Worm (Caenorhabditis elegans) whole organism, mixed stage, embryonic: ENCODE measurements around the gene smc-5.

Experiments used
- blmp-1 ChIP-seq: fragments of 150-350 bp; optimal IDR thresholded peaks from 2 replicates; lab custom pipeline; 2014; ENCODE audit warnings: missing biosample characterization, missing genetic modification characterization
- ceh-39 ChIP-seq: fragments of 150-350 bp; optimal IDR thresholded peaks from 2 replicates; lab custom pipeline; 2014; ENCODE audit warnings: missing biosample characterization, missing genetic modification characterization
- ceh-43 ChIP-seq: fragments of 200-800 bp; sonication (Bioruptor generic); optimal IDR thresholded peaks from 2 replicates; lab custom pipeline; 2018; ENCODE audit warnings: mild to moderate bottlenecking, missing genetic modification characterization, moderate library complexity, missing compliant biosample characterization
- ces-1 ChIP-seq: fragments of 150-350 bp; optimal IDR thresholded peaks from 2 replicates; lab custom pipeline; 2014; ENCODE audit warnings: missing biosample characterization, missing genetic modification reagents, missing genetic modification characterization
- elt-3 ChIP-seq: fragments of 150-350 bp; optimal IDR thresholded peaks from 2 replicates; lab custom pipeline; 2014; ENCODE audit warnings: missing biosample characterization, missing genetic modification characterization
- hlh-1 ChIP-seq: fragments of 150-350 bp; optimal IDR thresholded peaks from 2 replicates; lab custom pipeline; 2014; ENCODE audit warnings: missing biosample characterization, missing genetic modification reagents, missing genetic modification characterization
- lin-13 ChIP-seq: fragments of 150-350 bp; optimal IDR thresholded peaks from 2 replicates; lab custom pipeline; 2014; ENCODE audit warnings: missing biosample characterization, missing genetic modification characterization
- lsy-2 ChIP-seq: fragments of 150-350 bp; optimal IDR thresholded peaks from 2 replicates; lab custom pipeline; 2014; ENCODE audit warnings: missing biosample characterization, missing genetic modification characterization
- mab-5 ChIP-seq: fragments of 150-350 bp; optimal IDR thresholded peaks from 2 replicates; lab custom pipeline; 2014; ENCODE audit warnings: missing biosample characterization, missing genetic modification characterization
- nhr-237 ChIP-seq: fragments of 150-350 bp; optimal IDR thresholded peaks from 2 replicates; lab custom pipeline; 2014; ENCODE audit warnings: missing biosample characterization, missing genetic modification characterization
- nhr-76 ChIP-seq: sonication (generic microtip); optimal IDR thresholded peaks from 2 replicates; lab custom pipeline; 2017; ENCODE audit warnings: missing biosample characterization, missing genetic modification characterization
- pha-4 ChIP-seq: fragments of 150-350 bp; optimal IDR thresholded peaks from 2 replicates; lab custom pipeline; 2018; ENCODE audit warnings: missing biosample characterization, missing genetic modification reagents, missing genetic modification characterization
- snpc-4 ChIP-seq: fragments of 150-350 bp; optimal IDR thresholded peaks from 2 replicates; lab custom pipeline; 2014; ENCODE audit warnings: missing biosample characterization, missing genetic modification characterization
- sptf-1 ChIP-seq: sonication (generic microtip); optimal IDR thresholded peaks from 2 replicates; lab custom pipeline; 2017; ENCODE audit warnings: mild to moderate bottlenecking, missing genetic modification characterization, moderate library complexity, missing compliant biosample characterization

DNA sequence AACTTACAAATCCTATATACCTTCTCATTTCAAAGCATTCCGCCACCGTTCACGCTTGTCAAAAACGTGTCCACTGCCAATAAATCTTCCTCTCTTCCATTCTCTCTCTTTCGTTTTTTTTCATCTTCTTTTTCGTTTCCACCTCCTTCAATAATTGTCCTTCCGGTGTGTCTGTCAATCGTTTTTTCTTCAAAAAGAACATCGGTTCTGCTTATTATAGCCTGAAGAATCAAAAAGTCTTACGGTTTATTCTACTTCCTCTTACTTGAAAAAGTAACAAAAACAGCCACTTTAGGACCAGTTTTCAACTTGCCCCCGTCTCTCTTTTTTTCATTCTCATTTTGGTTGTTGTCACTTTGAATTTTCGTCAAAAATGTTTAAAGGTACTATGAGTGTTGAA lies 12.7 kb upstream of the smc-5 start:
- no peak for TF ChIP-seq lin-13
- TF ChIP-seq ces-1 (GFP tag; lab: Kevin White, UChicago) = no peak
- no peak for TF ChIP-seq lsy-2 (tag; lab: Kevin White, UChicago)
- no peak for TF ChIP-seq elt-3
- no peak for TF ChIP-seq blmp-1
- TF ChIP-seq snpc-4 (tag; lab: Kevin White, UChicago) = no peak
- TF ChIP-seq ceh-43 = no peak
- no peak for TF ChIP-seq pha-4 (tag; lab: Kevin White, UChicago)
- no peak for TF ChIP-seq ceh-39 (tag; lab: Kevin White, UChicago)
- TF ChIP-seq nhr-237 (tag; lab: Kevin White, UChicago) = no peak
- TF ChIP-seq mab-5 (tag; lab: Kevin White, UChicago) = no peak
- no peak for TF ChIP-seq nhr-76 (tag; lab: Kevin White, UChicago)
- no peak for TF ChIP-seq hlh-1 (tag; lab: Kevin White, UChicago)
- no peak for TF ChIP-seq sptf-1
